Worm (Caenorhabditis elegans) whole organism, late embryonic: ENCODE data around the gene clec-254.

Experiments
- Y22D7AL.16 ChIP-seq: sonication (generic microtip); optimal IDR thresholded peaks from 2 replicates; lab custom pipeline; 2016; ENCODE audit warnings: missing genetic modification characterization, missing compliant biosample characterization
- nhr-232 ChIP-seq: sonication (generic microtip); optimal IDR thresholded peaks from 2 replicates; lab custom pipeline; 2016; ENCODE audit warnings: missing genetic modification characterization, missing compliant biosample characterization

- TF ChIP-seq Y22D7AL.16 (tag; lab: Kevin White, UChicago) (no peak), nhr-232 (tag; lab: Kevin White, UChicago) (no peak)
Observed at ce11 chrV:18734381-18734780, 19.8 kb downstream of the clec-254 start, which contains the start of gene scl-20.
